Worm (Caenorhabditis elegans): ENCODE results near the gene srh-109.

The srh-109 gene

ce11 chrV:17170822-17171221 lies 49.4 kb downstream of the srh-109 start, which contains the start of gene srw-51:
srw-51 (minus strand) TSS chrV:17170922.
- TF ChIP-seq F10E7.11 (tag; optimal IDR thresholded peaks at IDR 0.05): no peak
- no peak for TF ChIP-seq let-607 (tag; optimal IDR thresholded peaks at IDR 0.05)
- TF ChIP-seq ceh-27 (GFP tag; optimal IDR thresholded peaks at IDR 0.05): no peak
- TF ChIP-seq attf-3 (GFP tag; conservative IDR thresholded peaks at IDR 0.05): no peak
- no peak for TF ChIP-seq xnd-1 (tag; optimal IDR thresholded peaks at IDR 0.05)
- no peak for TF ChIP-seq dpff-1 (tag; optimal IDR thresholded peaks at IDR 0.05)
- TF ChIP-seq aptf-3 (GFP tag; IDR thresholded peaks at IDR 0.05): no peak
- no peak for TF ChIP-seq F23B12.7 (tag; optimal IDR thresholded peaks at IDR 0.05; ENCODE audit: insufficient read depth)
- TF ChIP-seq him-1 (tag; optimal IDR thresholded peaks at IDR 0.05): no peak
- no peak for TF ChIP-seq lin-40 (tag; optimal IDR thresholded peaks at IDR 0.05)
- no peak for TF ChIP-seq tbp1 (GFP tag; optimal IDR thresholded peaks at IDR 0.05)
- TF ChIP-seq repo-1 (tag; optimal IDR thresholded peaks at IDR 0.05): no peak
- TF ChIP-seq hmg-1.2 (GFP tag; IDR thresholded peaks at IDR 0.05): no peak
- no peak for TF ChIP-seq nhr-27 (tag; optimal IDR thresholded peaks at IDR 0.05)
- TF ChIP-seq F37B4.10 (GFP tag; IDR thresholded peaks at IDR 0.05): no peak
- no peak for TF ChIP-seq ztf-28 (GFP tag; IDR thresholded peaks at IDR 0.05)
- no peak for TF ChIP-seq F22D6.2 (tag; optimal IDR thresholded peaks at IDR 0.05)
- TF ChIP-seq ztf-6 (GFP tag; IDR thresholded peaks at IDR 0.05): no peak
- TF ChIP-seq mes-4 (tag; optimal IDR thresholded peaks at IDR 0.05): no peak
